Fruit fly (Drosophila melanogaster) whole organism, embryonic: ENCODE measurements around the gene CG6927.

Source experiments
- Abd-B ChIP-seq: fragments of 200-800 bp; sonication (Bioruptor generic); optimal IDR thresholded peaks from 2 replicates; lab custom pipeline; 2018; ENCODE audit warnings: missing biosample characterization, mild to moderate bottlenecking, missing genetic modification characterization, moderate library complexity
- B-H1 ChIP-seq: fragments of 200-800 bp; sonication (Bioruptor generic); IDR thresholded peaks from 3 replicates; pipeline ENCODE4 v1.3.6; 2022; ENCODE audit warnings: missing biosample characterization, missing genetic modification characterization
- CG10267 ChIP-seq: fragments of 200-800 bp; sonication (Bioruptor generic); optimal IDR thresholded peaks from 2 replicates; lab custom pipeline; 2018; ENCODE audit warnings: missing biosample characterization, mild to moderate bottlenecking, missing genetic modification characterization, moderate library complexity
- CG10959 ChIP-seq: fragments of 200-800 bp; sonication (Bioruptor generic); IDR thresholded peaks from 2 replicates; pipeline ENCODE4 v1.3.6; 2022; ENCODE audit warnings: missing biosample characterization, missing genetic modification characterization
- CG11560 ChIP-seq: fragments of 200-800 bp; sonication (Bioruptor generic); IDR thresholded peaks from 3 replicates; pipeline ENCODE4 v1.3.6; 2022; ENCODE audit warnings: missing biosample characterization, missing genetic modification characterization
- CG11696 ChIP-seq: fragments of 200-800 bp; sonication (Bioruptor generic); IDR thresholded peaks from 2 replicates; pipeline ENCODE4 v1.3.6; 2022; ENCODE audit warnings: missing biosample characterization, missing genetic modification characterization
- CG12219 ChIP-seq: fragments of 200-800 bp; sonication (Bioruptor generic); optimal IDR thresholded peaks from 3 replicates; lab custom pipeline; 2018; ENCODE audit warnings: missing biosample characterization, mild to moderate bottlenecking, missing genetic modification characterization
- CG12391 ChIP-seq: fragments of 200-800 bp; sonication (Bioruptor generic); optimal IDR thresholded peaks from 3 replicates; lab custom pipeline; 2018; ENCODE audit warnings: missing biosample characterization, mild to moderate bottlenecking, missing genetic modification characterization, moderate library complexity
- CG13287 ChIP-seq: fragments of 200-800 bp; sonication (Bioruptor generic); IDR thresholded peaks from 2 replicates; pipeline ENCODE4 v1.3.6; 2022; ENCODE audit warnings: missing biosample characterization, missing genetic modification characterization; ENCODE audit not compliant: partially characterized antibody
- CG14710 ChIP-seq: fragments of 200-800 bp; sonication (Bioruptor generic); optimal IDR thresholded peaks from 3 replicates; lab custom pipeline; 2019; ENCODE audit warnings: missing biosample characterization, mild to moderate bottlenecking, missing genetic modification characterization, moderate library complexity
- CG1529 ChIP-seq: fragments of 200-800 bp; sonication (Bioruptor generic); optimal IDR thresholded peaks from 3 replicates; lab custom pipeline; 2018; ENCODE audit warnings: missing biosample characterization, missing genetic modification characterization
- CG15696 ChIP-seq: fragments of 200-800 bp; sonication (Bioruptor generic); optimal IDR thresholded peaks from 2 replicates; lab custom pipeline; 2019; ENCODE audit warnings: missing biosample characterization, mild to moderate bottlenecking, missing genetic modification characterization, moderate library complexity
- CG17359 ChIP-seq: fragments of 200-800 bp; sonication (Bioruptor generic); optimal IDR thresholded peaks from 3 replicates; lab custom pipeline; 2018; ENCODE audit warnings: missing biosample characterization, mild to moderate bottlenecking, missing genetic modification characterization, moderate library complexity
- CG30020 ChIP-seq: fragments of 200-800 bp; optimal IDR thresholded peaks from 2 replicates; lab custom pipeline; 2019; ENCODE audit warnings: missing biosample characterization, mild to moderate bottlenecking, missing genetic modification characterization, moderate library complexity
- CG30403 ChIP-seq: fragments of 200-800 bp; sonication (Bioruptor generic); optimal IDR thresholded peaks from 3 replicates; lab custom pipeline; 2016; ENCODE audit warnings: missing biosample characterization, missing genetic modification characterization
- CG31441 ChIP-seq: fragments of 200-800 bp; sonication (Bioruptor generic); IDR thresholded peaks from 2 replicates; pipeline ENCODE4 v1.3.6; 2022; ENCODE audit warnings: missing biosample characterization, missing genetic modification characterization
- CG32532 ChIP-seq: fragments of 200-800 bp; sonication (Bioruptor generic); IDR thresholded peaks from 2 replicates; pipeline ENCODE4 v1.3.6; 2022; ENCODE audit warnings: missing biosample characterization, missing genetic modification characterization
- CG32772 ChIP-seq: fragments of 200-800 bp; sonication (Bioruptor generic); IDR thresholded peaks from 2 replicates; pipeline ENCODE4 v1.3.6; 2022; ENCODE audit warnings: missing biosample characterization, missing genetic modification characterization
- CG3995 ChIP-seq: fragments of 200-800 bp; sonication (Bioruptor generic); optimal IDR thresholded peaks from 3 replicates; lab custom pipeline; 2016; ENCODE audit warnings: missing biosample characterization, missing genetic modification characterization
- CG42726 ChIP-seq: fragments of 200-800 bp; sonication (Bioruptor generic); IDR thresholded peaks from 2 replicates; pipeline ENCODE4 v1.3.6; 2022; ENCODE audit warnings: missing biosample characterization, missing genetic modification characterization; ENCODE audit not compliant: partially characterized antibody
- CG5180 ChIP-seq: fragments of 200-800 bp; sonication (Bioruptor generic); optimal IDR thresholded peaks from 3 replicates; lab custom pipeline; 2017; ENCODE audit warnings: missing biosample characterization, missing genetic modification characterization, mild to moderate bottlenecking, moderate library complexity, missing genetic modification reagents
- CG7987 ChIP-seq: fragments of 200-800 bp; sonication (Bioruptor generic); optimal IDR thresholded peaks from 2 replicates; lab custom pipeline; 2018; ENCODE audit warnings: missing biosample characterization, mild to moderate bottlenecking, missing genetic modification characterization, moderate library complexity
- CG8089 ChIP-seq: fragments of 200-800 bp; sonication (Bioruptor generic); optimal IDR thresholded peaks from 3 replicates; lab custom pipeline; 2016; ENCODE audit warnings: missing biosample characterization, missing genetic modification characterization
- Dek ChIP-seq: fragments of 200-800 bp; sonication (Bioruptor generic); optimal IDR thresholded peaks from 3 replicates; lab custom pipeline; 2019; ENCODE audit warnings: missing biosample characterization, mild to moderate bottlenecking, missing genetic modification characterization, moderate library complexity
- Doc2 ChIP-seq: fragments of 200-800 bp; sonication (Bioruptor generic); IDR thresholded peaks from 2 replicates; pipeline ENCODE4 v1.3.6; 2022; ENCODE audit warnings: missing biosample characterization, missing genetic modification characterization
- E2f1 ChIP-seq: fragments of 200-800 bp; sonication (Bioruptor generic); IDR thresholded peaks from 2 replicates; pipeline ENCODE4 v1.3.6; 2022; ENCODE audit warnings: missing biosample characterization, missing genetic modification characterization
- Ets65A ChIP-seq: fragments of 200-800 bp; sonication (Bioruptor generic); peaks from one replicate; lab custom pipeline; 2016; ENCODE audit warnings: missing biosample characterization, missing genetic modification characterization
- HmgZ ChIP-seq: fragments of 200-800 bp; sonication (Bioruptor generic); optimal IDR thresholded peaks from 2 replicates; lab custom pipeline; 2018; ENCODE audit warnings: missing biosample characterization, mild to moderate bottlenecking, missing genetic modification characterization
- Hmx ChIP-seq: fragments of 200-800 bp; sonication (Bioruptor generic); optimal IDR thresholded peaks from 2 replicates; lab custom pipeline; 2016; ENCODE audit warnings: missing biosample characterization, missing genetic modification characterization
- Spps ChIP-seq: fragments of 200-800 bp; sonication (Bioruptor generic); optimal IDR thresholded peaks from 2 replicates; lab custom pipeline; 2018; ENCODE audit warnings: missing biosample characterization, mild to moderate bottlenecking, missing genetic modification characterization
- Trl ChIP-seq, 3 experiments: fragments of >200 bp in 2 of 3; fragments of 200-800 bp in 1 of 3; sonication (Bioruptor generic) in 1 of 3; optimal IDR thresholded peaks; 2 replicates in 1 of 3; 3 replicates in 2 of 3; lab custom pipeline; 2016 to 2017; ENCODE audit warnings: missing biosample characterization in 1 of 3, missing genetic modification characterization in 1 of 3
- amos ChIP-seq: fragments of 200-800 bp; sonication (Bioruptor generic); IDR thresholded peaks from 2 replicates; pipeline ENCODE4 v1.3.6; 2022; ENCODE audit warnings: missing biosample characterization, missing genetic modification characterization; ENCODE audit not compliant: partially characterized antibody
- btn ChIP-seq: fragments of 200-800 bp; sonication (Bioruptor generic); optimal IDR thresholded peaks from 2 replicates; lab custom pipeline; 2016; ENCODE audit warnings: missing biosample characterization, missing genetic modification characterization
- chm ChIP-seq: fragments of 200-800 bp; sonication (Bioruptor generic); IDR thresholded peaks from 2 replicates; pipeline ENCODE4 v1.3.6; 2022; ENCODE audit warnings: missing biosample characterization, missing genetic modification characterization
- dan ChIP-seq: fragments of 200-800 bp; sonication (Bioruptor generic); IDR thresholded peaks from 2 replicates; pipeline ENCODE4 v1.3.6; 2022; ENCODE audit warnings: missing biosample characterization, missing genetic modification characterization
- dati ChIP-seq: fragments of 200-800 bp; sonication (Bioruptor generic); IDR thresholded peaks from 2 replicates; pipeline ENCODE4 v1.3.6; 2022; ENCODE audit warnings: missing biosample characterization, missing genetic modification characterization
- dimm ChIP-seq: fragments of 200-800 bp; sonication (Bioruptor generic); IDR thresholded peaks from 2 replicates; pipeline ENCODE4 v1.3.6; 2022; ENCODE audit warnings: missing biosample characterization, missing genetic modification characterization
- fu2 ChIP-seq: fragments of 200-800 bp; sonication (Bioruptor generic); optimal IDR thresholded peaks from 2 replicates; lab custom pipeline; 2016; ENCODE audit warnings: missing biosample characterization, missing genetic modification characterization
- grau ChIP-seq: fragments of 200-800 bp; optimal IDR thresholded peaks from 3 replicates; lab custom pipeline; 2019; ENCODE audit warnings: missing biosample characterization, mild to moderate bottlenecking, missing genetic modification characterization, moderate library complexity
- jing ChIP-seq: fragments of 200-800 bp; sonication (Bioruptor generic); optimal IDR thresholded peaks from 2 replicates; lab custom pipeline; 2018; ENCODE audit warnings: missing biosample characterization, mild to moderate bottlenecking, missing genetic modification characterization
- lbe ChIP-seq: fragments of 200-800 bp; sonication (Bioruptor generic); optimal IDR thresholded peaks from 2 replicates; lab custom pipeline; 2016; ENCODE audit warnings: missing biosample characterization, mild to moderate bottlenecking, missing genetic modification characterization
- p53 ChIP-seq: fragments of 200-800 bp; sonication (Bioruptor generic); optimal IDR thresholded peaks from 2 replicates; lab custom pipeline; 2016; ENCODE audit warnings: missing biosample characterization, missing genetic modification characterization
- sd ChIP-seq: fragments of 200-800 bp; sonication (Bioruptor generic); optimal IDR thresholded peaks from 3 replicates; lab custom pipeline; 2018; ENCODE audit warnings: missing biosample characterization, mild to moderate bottlenecking, missing genetic modification characterization, moderate library complexity
- stwl ChIP-seq: fragments of 200-800 bp; sonication (Bioruptor generic); optimal IDR thresholded peaks from 3 replicates; lab custom pipeline; 2018; ENCODE audit warnings: missing biosample characterization, mild to moderate bottlenecking, missing genetic modification characterization, moderate library complexity
- sug ChIP-seq: fragments of 200-800 bp; optimal IDR thresholded peaks from 2 replicates; lab custom pipeline; 2019; ENCODE audit warnings: missing biosample characterization, mild to moderate bottlenecking, missing genetic modification characterization, moderate library complexity
- tin ChIP-seq: fragments of 200-800 bp; sonication (Bioruptor generic); optimal IDR thresholded peaks from 3 replicates; lab custom pipeline; 2016; ENCODE audit warnings: missing biosample characterization, missing genetic modification characterization
- ttk ChIP-seq: fragments of 200-800 bp; sonication (Bioruptor generic); IDR thresholded peaks from 2 replicates; pipeline ENCODE4 v2.1.2; 2022; ENCODE audit warnings: missing biosample characterization, missing genetic modification characterization
- vvl ChIP-seq: fragments of 200-800 bp; sonication (Bioruptor generic); IDR thresholded peaks from 2 replicates; pipeline ENCODE4 v1.3.6; 2022; ENCODE audit warnings: missing biosample characterization, missing genetic modification characterization
- wdn ChIP-seq: fragments of 200-800 bp; sonication (Bioruptor generic); IDR thresholded peaks from 2 replicates; pipeline ENCODE4 v1.3.6; 2022; ENCODE audit warnings: missing biosample characterization, missing genetic modification characterization

The CG6927 gene

DNA sequence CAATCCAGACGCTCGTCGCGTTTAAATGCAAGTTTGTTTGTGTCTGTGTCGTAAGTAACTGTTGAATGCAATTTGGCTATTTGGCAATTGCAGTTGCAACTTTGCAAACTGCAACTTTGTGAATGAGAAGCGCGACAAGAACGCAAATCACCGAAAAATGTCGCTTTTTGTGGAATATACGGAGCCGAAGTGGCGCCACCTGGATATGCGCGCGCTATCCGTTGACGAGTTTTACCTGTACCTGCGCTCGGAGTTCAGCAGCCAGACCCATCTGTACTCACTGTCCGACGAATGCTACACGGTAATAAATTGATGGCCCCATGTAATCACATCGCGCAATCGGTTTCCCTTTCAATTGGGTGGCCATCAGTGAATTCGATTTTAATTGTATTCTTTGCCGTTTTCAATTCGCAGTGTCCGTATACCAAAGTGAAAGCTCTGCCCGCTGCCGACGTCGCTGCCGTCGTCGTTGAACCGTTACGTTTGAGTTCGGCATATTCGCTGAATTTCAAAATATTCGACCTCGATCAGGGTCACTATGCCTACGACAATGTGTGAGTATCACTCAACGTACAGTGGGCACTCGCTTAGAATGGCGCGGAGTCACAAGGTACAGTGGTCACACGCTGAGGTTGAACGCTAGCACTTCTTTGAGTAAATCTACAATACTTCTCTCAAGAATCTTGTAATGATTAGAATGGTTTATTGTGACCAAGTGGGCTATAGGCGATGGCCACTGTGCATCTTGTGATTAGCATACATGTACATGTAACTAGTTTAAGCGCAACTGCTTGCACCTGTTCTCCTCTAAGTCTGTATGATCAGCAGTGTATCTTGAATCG, 12.6 kb downstream of the CG6927 start (continued):
- TF ChIP-seq fu2 = peak; percentile 72
- TF ChIP-seq dati (GFP tag; lab: Robert Waterston, UW) = 0 out of 2 replicates have a peak, but pooled peaks have one; percentile 54
- peak; percentile 70 for TF ChIP-seq Dek (tag; lab: Kevin White, UChicago)
- TF ChIP-seq Ets65A = peak; percentile 98
- peak; percentile 77 for TF ChIP-seq CG11696 (GFP tag; lab: Robert Waterston, UW)
- TF ChIP-seq wdn (GFP tag; lab: Robert Waterston, UW) = peak; percentile 81
- TF ChIP-seq E2f1 = peak; percentile 84
- peak; percentile 55 for TF ChIP-seq btn
- no peak for TF ChIP-seq Trl (optimal IDR thresholded peaks at IDR 0.05; lab: Kevin White, UChicago)
- peak; percentile 86 for TF ChIP-seq Trl (GFP tag; optimal IDR thresholded peaks at IDR 0.05; lab: Kevin White, UChicago)
- TF ChIP-seq CG12219 (GFP tag; lab: Kevin White, UChicago) = peak; percentile 84
- TF ChIP-seq jing (GFP tag; lab: Kevin White, UChicago) = peak; percentile 80
- TF ChIP-seq dan = peak; percentile 48
- TF ChIP-seq CG30020 (tag; lab: Kevin White, UChicago) = no peak
- TF ChIP-seq HmgZ (tag; lab: Kevin White, UChicago) = peak; percentile 71
- no peak for TF ChIP-seq amos (GFP tag; lab: Robert Waterston, UW)
- peak; percentile 7 for TF ChIP-seq CG15696
- peak; percentile 49 for TF ChIP-seq p53 (GFP tag; lab: Kevin White, UChicago)
- TF ChIP-seq CG12391 (tag; lab: Kevin White, UChicago) = peak; percentile 71
- TF ChIP-seq sd (tag; lab: Kevin White, UChicago) = peak; percentile 61
- TF ChIP-seq lbe (GFP tag; lab: Kevin White, UChicago) = no peak
- peak; percentile 80 for TF ChIP-seq Abd-B (GFP tag; lab: Kevin White, UChicago)
- no peak for TF ChIP-seq Spps (tag; lab: Kevin White, UChicago)
- TF ChIP-seq ttk (GFP tag; lab: Robert Waterston, UW) = peak; percentile 89
- peak; percentile 43 for TF ChIP-seq CG3995 (GFP tag; lab: Kevin White, UChicago)
- TF ChIP-seq chm (GFP tag; lab: Robert Waterston, UW) = peak; percentile 73; the same call in 1 of the 2 replicates
- TF ChIP-seq CG10267 (tag; lab: Kevin White, UChicago) = peak; percentile 17
- peak; percentile 80 for TF ChIP-seq B-H1 (GFP tag; lab: Robert Waterston, UW)
- peak; percentile 80; the same call in 2 of the 3 replicates for TF ChIP-seq CG11560 (tag; lab: Robert Waterston, UW)
- peak; percentile 40 for TF ChIP-seq Hmx (GFP tag; lab: Kevin White, UChicago)
- peak; percentile 96 for TF ChIP-seq CG32772
- TF ChIP-seq CG14710 = peak; percentile 15
- TF ChIP-seq vvl (GFP tag; lab: Robert Waterston, UW) = peak; percentile 92
- peak; percentile 76 for TF ChIP-seq CG31441 (GFP tag; lab: Robert Waterston, UW)
- no peak for TF ChIP-seq CG42726 (GFP tag; lab: Robert Waterston, UW)
- peak; percentile 65 for TF ChIP-seq dimm (GFP tag; lab: Robert Waterston, UW)
- TF ChIP-seq CG8089 (GFP tag; lab: Kevin White, UChicago) = peak; percentile 64
- TF ChIP-seq CG10959 (GFP tag; lab: Robert Waterston, UW) = peak; percentile 79
- no peak for TF ChIP-seq stwl (tag; lab: Kevin White, UChicago)
- peak; percentile 8 for TF ChIP-seq sug (tag; lab: Kevin White, UChicago)
- peak; percentile 69 for TF ChIP-seq Doc2 (GFP tag; lab: Robert Waterston, UW)
- TF ChIP-seq CG1529 (GFP tag; lab: Kevin White, UChicago) = peak; percentile 14
- no peak for TF ChIP-seq CG13287
- TF ChIP-seq tin (GFP tag; lab: Kevin White, UChicago) = peak; percentile 77
- TF ChIP-seq CG30403 = peak; percentile 81
- peak; percentile 94 for TF ChIP-seq grau (tag; lab: Kevin White, UChicago)
- TF ChIP-seq CG5180 = peak; percentile 44
- TF ChIP-seq CG7987 = peak; percentile 63
- TF ChIP-seq CG32532 = peak; percentile 91
- peak; percentile 86 for TF ChIP-seq CG17359
